Fruit fly (Drosophila melanogaster) S2 (cell line): ENCODE results near the gene CG44000.

Experiments used
- CG8478 ChIP-seq: fragments of >200 bp; optimal IDR thresholded peaks from 2 replicates; lab custom pipeline; 2018
- CTCF ChIP-seq, 2 experiments: fragments of >200 bp; optimal IDR thresholded peaks; 2 replicates each; lab custom pipeline; 2018

DNA sequence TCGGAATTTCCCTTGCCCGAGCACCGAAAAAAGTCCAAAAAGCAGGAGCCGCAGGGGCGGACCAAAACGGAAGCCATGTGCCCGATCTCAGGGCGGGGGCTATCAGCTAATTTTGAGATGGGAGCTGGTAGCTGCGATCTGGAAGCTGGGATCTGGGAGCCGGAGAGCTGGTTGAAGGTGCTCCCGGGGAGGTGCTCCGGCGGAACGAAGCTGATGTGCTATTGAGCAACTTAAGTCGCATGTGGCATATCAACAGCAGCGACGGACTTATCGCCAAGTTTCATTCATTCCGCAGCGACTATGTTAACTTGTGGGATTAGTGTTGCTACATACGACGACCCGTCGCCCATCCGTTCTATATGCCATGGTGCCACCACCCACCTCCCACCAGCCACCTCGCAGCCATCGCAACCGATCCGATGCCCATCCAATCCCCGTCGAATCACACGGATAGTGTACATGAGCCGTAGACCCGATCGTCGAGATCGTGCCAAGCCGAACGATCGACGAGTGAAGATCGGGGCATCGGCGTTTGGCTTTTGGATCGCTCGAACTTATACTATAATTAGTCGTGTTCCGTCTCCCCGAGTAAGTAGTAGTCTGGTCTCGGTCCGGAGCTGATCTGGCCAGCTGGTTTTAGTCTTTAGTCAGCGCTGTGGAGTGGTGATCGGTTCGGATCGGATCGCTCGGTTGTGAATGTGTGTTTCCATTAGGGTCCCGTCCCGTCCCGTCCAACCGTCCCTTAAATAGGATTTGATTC is 13.8 kb upstream of the CG44000 start, which contains the start of gene Col4a1:
- TF ChIP-seq CTCF (optimal IDR thresholded peaks at IDR 0.05; lab: Kevin White, UChicago) (no peak), CG8478 (lab: Kevin White, UChicago) (no peak)
